Fruit fly (Drosophila melanogaster) whole organism, embryonic: ENCODE data around the gene SrpRbeta.

Experiments used
- Adf1 ChIP-seq: fragments of 200-800 bp; sonication (Bioruptor generic); IDR thresholded peaks from 2 replicates; pipeline ENCODE4 v1.3.6; 2022; ENCODE audit warnings: missing biosample characterization, missing genetic modification characterization
- B-H1 ChIP-seq: fragments of 200-800 bp; sonication (Bioruptor generic); IDR thresholded peaks from 3 replicates; pipeline ENCODE4 v1.3.6; 2022; ENCODE audit warnings: missing biosample characterization, missing genetic modification characterization
- BtbVII ChIP-seq: fragments of 200-800 bp; sonication (Bioruptor generic); optimal IDR thresholded peaks from 3 replicates; lab custom pipeline; 2017; ENCODE audit warnings: missing biosample characterization, mild to moderate bottlenecking, missing genetic modification characterization
- CG10431 ChIP-seq: fragments of 200-800 bp; sonication (Bioruptor generic); optimal IDR thresholded peaks from 3 replicates; lab custom pipeline; 2018; ENCODE audit warnings: missing biosample characterization, mild to moderate bottlenecking, missing genetic modification characterization
- CG11695 ChIP-seq: fragments of 200-800 bp; sonication (Bioruptor generic); IDR thresholded peaks from 3 replicates; pipeline ENCODE4 v1.3.6; 2022; ENCODE audit warnings: missing biosample characterization, missing genetic modification characterization
- CG12391 ChIP-seq: fragments of 200-800 bp; sonication (Bioruptor generic); optimal IDR thresholded peaks from 3 replicates; lab custom pipeline; 2018; ENCODE audit warnings: missing biosample characterization, mild to moderate bottlenecking, missing genetic modification characterization, moderate library complexity
- CG13296 ChIP-seq: fragments of 200-800 bp; sonication (Bioruptor generic); optimal IDR thresholded peaks from 3 replicates; lab custom pipeline; 2018; ENCODE audit warnings: missing biosample characterization, mild to moderate bottlenecking, missing genetic modification characterization
- CG14667 ChIP-seq: fragments of 200-800 bp; sonication (Bioruptor generic); IDR thresholded peaks from 2 replicates; pipeline ENCODE4 v1.3.6; 2022; ENCODE audit warnings: missing biosample characterization, missing genetic modification characterization
- CG14965 ChIP-seq: fragments of 200-800 bp; sonication (Bioruptor generic); optimal IDR thresholded peaks from 2 replicates; lab custom pipeline; 2016; ENCODE audit warnings: missing biosample characterization, missing genetic modification characterization, borderline replicate concordance
- CG17385 ChIP-seq: fragments of 200-800 bp; sonication (Bioruptor generic); optimal IDR thresholded peaks from 3 replicates; lab custom pipeline; 2018; ENCODE audit warnings: missing biosample characterization, mild to moderate bottlenecking, missing genetic modification characterization
- CG17612 ChIP-seq: fragments of 200-800 bp; sonication (Bioruptor generic); IDR thresholded peaks from 2 replicates; pipeline ENCODE4 v1.3.6; 2022; ENCODE audit warnings: missing biosample characterization, missing genetic modification characterization
- CG18011 ChIP-seq: fragments of 200-800 bp; sonication (Bioruptor generic); optimal IDR thresholded peaks from 2 replicates; lab custom pipeline; 2017; ENCODE audit warnings: missing biosample characterization, missing genetic modification characterization, mild to moderate bottlenecking, moderate library complexity, missing genotype
- CG3847 ChIP-seq: fragments of 200-800 bp; sonication (Bioruptor generic); IDR thresholded peaks from 2 replicates; pipeline ENCODE4 v1.3.6; 2022; ENCODE audit warnings: missing biosample characterization, missing genetic modification characterization
- CG4404 ChIP-seq: fragments of 200-800 bp; sonication (Bioruptor generic); IDR thresholded peaks from 2 replicates; pipeline ENCODE4 v1.3.6; 2022; ENCODE audit warnings: missing biosample characterization, missing genetic modification characterization
- CG4707 ChIP-seq: fragments of 200-800 bp; sonication (Bioruptor generic); optimal IDR thresholded peaks from 2 replicates; lab custom pipeline; 2018; ENCODE audit warnings: missing biosample characterization, mild to moderate bottlenecking, missing genetic modification characterization, moderate library complexity
- CG4820 ChIP-seq: fragments of 200-800 bp; sonication (Bioruptor generic); optimal IDR thresholded peaks from 3 replicates; lab custom pipeline; 2016; ENCODE audit warnings: missing biosample characterization, missing genetic modification characterization
- CG4854 ChIP-seq: fragments of 200-800 bp; sonication (Bioruptor generic); optimal IDR thresholded peaks from 2 replicates; lab custom pipeline; 2016; ENCODE audit warnings: missing biosample characterization, missing genetic modification characterization, inconsistent platforms
- CG8089 ChIP-seq: fragments of 200-800 bp; sonication (Bioruptor generic); optimal IDR thresholded peaks from 3 replicates; lab custom pipeline; 2016; ENCODE audit warnings: missing biosample characterization, missing genetic modification characterization
- CG8281 ChIP-seq: fragments of 200-800 bp; sonication (Bioruptor generic); optimal IDR thresholded peaks from 2 replicates; lab custom pipeline; 2018; ENCODE audit warnings: missing biosample characterization, mild to moderate bottlenecking, missing genetic modification characterization, moderate library complexity
- CG8290 ChIP-seq, 3 experiments: fragments of 200-800 bp; sonication (Bioruptor generic); optimal IDR thresholded peaks; 2 replicates each; lab custom pipeline; 2016 to 2019; ENCODE audit warnings: missing biosample characterization in 3 of 3, missing genetic modification characterization in 3 of 3, mild to moderate bottlenecking in 2 of 3, moderate library complexity in 1 of 3
- CG9817 ChIP-seq: fragments of 200-800 bp; sonication (Bioruptor generic); optimal IDR thresholded peaks from 2 replicates; lab custom pipeline; 2018; ENCODE audit warnings: missing biosample characterization, mild to moderate bottlenecking, missing genetic modification characterization, moderate library complexity
- Doc3 ChIP-seq: fragments of 200-800 bp; sonication (Bioruptor generic); IDR thresholded peaks from 3 replicates; pipeline ENCODE4 v1.3.6; 2022; ENCODE audit warnings: missing biosample characterization, missing genetic modification characterization; ENCODE audit not compliant: partially characterized antibody
- ERR ChIP-seq: fragments of 200-800 bp; sonication (Bioruptor generic); optimal IDR thresholded peaks from 2 replicates; lab custom pipeline; 2016; ENCODE audit warnings: missing biosample characterization, missing genetic modification characterization
- H15 ChIP-seq: fragments of 200-800 bp; sonication (Bioruptor generic); IDR thresholded peaks from 3 replicates; pipeline ENCODE4 v1.3.6; 2022; ENCODE audit warnings: missing biosample characterization, missing genetic modification characterization
- HmgZ ChIP-seq: fragments of 200-800 bp; sonication (Bioruptor generic); optimal IDR thresholded peaks from 2 replicates; lab custom pipeline; 2018; ENCODE audit warnings: missing biosample characterization, mild to moderate bottlenecking, missing genetic modification characterization
- Hr51 ChIP-seq, 2 experiments: fragments of 200-800 bp; sonication (Bioruptor generic); optimal IDR thresholded peaks; 2 replicates in 1 of 2; 3 replicates in 1 of 2; lab custom pipeline; 2016 to 2018; ENCODE audit warnings: missing biosample characterization in 2 of 2, missing genetic modification characterization in 2 of 2, mild to moderate bottlenecking in 1 of 2, moderate library complexity in 1 of 2
- Lpt ChIP-seq: fragments of >200 bp; optimal IDR thresholded peaks from 2 replicates; lab custom pipeline; 2018; ENCODE audit warnings: missing biosample characterization, missing genetic modification characterization
- Max ChIP-seq: fragments of 200-800 bp; sonication (Bioruptor generic); optimal IDR thresholded peaks from 2 replicates; lab custom pipeline; 2016; ENCODE audit warnings: missing biosample characterization, mild to moderate bottlenecking, missing genetic modification characterization
- Meics ChIP-seq: fragments of 200-800 bp; sonication (Bioruptor generic); optimal IDR thresholded peaks from 2 replicates; lab custom pipeline; 2017; ENCODE audit warnings: missing biosample characterization, mild to moderate bottlenecking, missing genetic modification characterization
- Myb ChIP-seq: fragments of 200-800 bp; sonication (Bioruptor generic); optimal IDR thresholded peaks from 2 replicates; lab custom pipeline; 2016; ENCODE audit warnings: missing biosample characterization, missing genetic modification characterization
- Rfx ChIP-seq: fragments of 200-800 bp; sonication (Bioruptor generic); IDR thresholded peaks from 2 replicates; pipeline ENCODE4 v1.3.6; 2022; ENCODE audit warnings: missing biosample characterization, missing genetic modification characterization
- Sox100B ChIP-seq: fragments of 200-800 bp; sonication (Bioruptor generic); optimal IDR thresholded peaks from 3 replicates; lab custom pipeline; 2018; ENCODE audit warnings: missing biosample characterization, mild to moderate bottlenecking, missing genetic modification characterization
- Usf ChIP-seq: fragments of 200-800 bp; sonication (Bioruptor generic); optimal IDR thresholded peaks from 2 replicates; lab custom pipeline; 2017; ENCODE audit warnings: missing genotype, missing biosample characterization, missing genetic modification characterization
- cas ChIP-seq: fragments of 200-800 bp; sonication (Bioruptor generic); IDR thresholded peaks from 2 replicates; pipeline ENCODE4 v1.3.6; 2022; ENCODE audit warnings: missing biosample characterization, missing genetic modification characterization
- fd3F ChIP-seq: fragments of 200-800 bp; sonication (Bioruptor generic); optimal IDR thresholded peaks from 2 replicates; lab custom pipeline; 2018; ENCODE audit warnings: missing biosample characterization, mild to moderate bottlenecking, missing genetic modification characterization, moderate library complexity
- fu2 ChIP-seq: fragments of 200-800 bp; sonication (Bioruptor generic); optimal IDR thresholded peaks from 2 replicates; lab custom pipeline; 2016; ENCODE audit warnings: missing biosample characterization, missing genetic modification characterization
- gcm ChIP-seq: fragments of 200-800 bp; sonication (Bioruptor generic); optimal IDR thresholded peaks from 2 replicates; lab custom pipeline; 2019; ENCODE audit warnings: missing biosample characterization, mild to moderate bottlenecking, missing genetic modification characterization, moderate library complexity
- gro ChIP-seq: fragments of 200-800 bp; sonication (Bioruptor generic); optimal IDR thresholded peaks from 2 replicates; lab custom pipeline; 2016; ENCODE audit warnings: missing biosample characterization, missing genetic modification characterization
- kni ChIP-seq: fragments of 200-800 bp; sonication (Bioruptor generic); optimal IDR thresholded peaks from 3 replicates; lab custom pipeline; 2017; ENCODE audit warnings: mild to moderate bottlenecking, missing biosample characterization, missing genetic modification reagents, missing genetic modification characterization
- lola ChIP-seq, 3 experiments: fragments of >200 bp in 2 of 3; fragments of 200-800 bp in 1 of 3; sonication (Bioruptor generic) in 1 of 3; optimal IDR thresholded peaks; 2 replicates each; lab custom pipeline; 2017 to 2019; ENCODE audit warnings: missing biosample characterization in 3 of 3, missing genetic modification characterization in 3 of 3, mild to moderate bottlenecking in 1 of 3, moderate library complexity in 1 of 3
- otp ChIP-seq: fragments of 200-800 bp; sonication (Bioruptor generic); IDR thresholded peaks from 3 replicates; pipeline ENCODE4, ENCODE4 v1.3.6; 2022; ENCODE audit warnings: missing biosample characterization, missing genetic modification characterization
- pita ChIP-seq: fragments of 200-800 bp; sonication (Bioruptor generic); optimal IDR thresholded peaks from 2 replicates; lab custom pipeline; 2017; ENCODE audit warnings: missing biosample characterization, mild to moderate bottlenecking, missing genetic modification characterization
- pum ChIP-seq: fragments of 200-800 bp; sonication (Bioruptor generic); optimal IDR thresholded peaks from 2 replicates; lab custom pipeline; 2016; ENCODE audit warnings: missing biosample characterization, missing genetic modification characterization
- ranshi ChIP-seq: fragments of 200-800 bp; sonication (Bioruptor generic); IDR thresholded peaks from 2 replicates; pipeline ENCODE4 v1.3.6; 2022; ENCODE audit warnings: missing biosample characterization, missing genetic modification characterization
- repo ChIP-seq: fragments of 200-800 bp; sonication (Bioruptor generic); optimal IDR thresholded peaks from 2 replicates; lab custom pipeline; 2016; ENCODE audit warnings: missing biosample characterization, missing genetic modification characterization
- unc-4 ChIP-seq: fragments of 200-800 bp; sonication (Bioruptor generic); IDR thresholded peaks from 2 replicates; pipeline ENCODE4 v1.3.6; 2022; ENCODE audit warnings: missing biosample characterization, missing genetic modification characterization; ENCODE audit not compliant: partially characterized antibody
- wor ChIP-seq: fragments of 200-800 bp; sonication (Bioruptor generic); IDR thresholded peaks from 2 replicates; pipeline ENCODE4 v1.3.6; 2022; ENCODE audit warnings: missing biosample characterization, missing genetic modification characterization

The SrpRbeta gene

dm6 chr3L:8691891-8692874, 27.8 kb downstream of the SrpRbeta start (continued):
- no peak for TF ChIP-seq CG10431
- TF ChIP-seq H15 = no peak
- no peak for TF ChIP-seq Max (GFP tag; lab: Kevin White, UChicago)
- peak in 1 of 2 experiments; percentile 76 for TF ChIP-seq Hr51 (GFP tag; optimal IDR thresholded peaks at IDR 0.05; lab: Kevin White, UChicago)
- TF ChIP-seq Adf1 = peak; percentile 55; the same call in 1 of the 2 replicates
- 0 out of 3 replicates have a peak, but pooled peaks have one; percentile 31 for TF ChIP-seq otp
- no peak for TF ChIP-seq fd3F (GFP tag; lab: Kevin White, UChicago)
- TF ChIP-seq CG4820 (GFP tag; lab: Kevin White, UChicago) = peak; percentile 33
- TF ChIP-seq Lpt (GFP tag; lab: Kevin White, UChicago) = no peak
- TF ChIP-seq CG18011 (GFP tag; lab: Kevin White, UChicago) = no peak
- TF ChIP-seq cas = no peak
- peak; percentile 25 for TF ChIP-seq CG9817
- peak; percentile 53 for TF ChIP-seq CG17385 (GFP tag; lab: Kevin White, UChicago)
- no peak for TF ChIP-seq CG8089 (GFP tag; lab: Kevin White, UChicago)
- TF ChIP-seq fu2 (GFP tag; lab: Kevin White, UChicago) = no peak
- TF ChIP-seq Myb (GFP tag; lab: Kevin White, UChicago) = no peak
- no peak for TF ChIP-seq ERR (GFP tag; lab: Kevin White, UChicago)
- no peak for TF ChIP-seq CG4707
- peak; percentile 67 for TF ChIP-seq Sox100B (GFP tag; lab: Kevin White, UChicago)
- TF ChIP-seq Usf (GFP tag; lab: Kevin White, UChicago) = peak; percentile 36
- no peak for TF ChIP-seq CG17612 (GFP tag; lab: Robert Waterston, UW)
- no peak for TF ChIP-seq repo
- peak; percentile 11; the same call in 1 of the 2 replicates for TF ChIP-seq Rfx
- TF ChIP-seq lola (GFP tag; optimal IDR thresholded peaks at IDR 0.05; lab: Kevin White, UChicago) = peak in 1 of 3 experiments; percentile 71
- TF ChIP-seq pita (GFP tag; lab: Kevin White, UChicago) = no peak
- TF ChIP-seq gro (GFP tag; lab: Kevin White, UChicago) = no peak
- TF ChIP-seq BtbVII (GFP tag; lab: Kevin White, UChicago) = no peak
- TF ChIP-seq CG14667 = no peak
- TF ChIP-seq kni (GFP tag; lab: Kevin White, UChicago) = no peak
- TF ChIP-seq CG13296 = no peak
- no peak for TF ChIP-seq CG4404 (GFP tag; lab: Robert Waterston, UW)
- no peak for TF ChIP-seq CG14965
- peak; percentile 66 for TF ChIP-seq CG12391 (tag; lab: Kevin White, UChicago)
- peak; percentile 70 for TF ChIP-seq Meics (GFP tag; lab: Kevin White, UChicago)
- no peak for TF ChIP-seq B-H1
- TF ChIP-seq CG4854 = no peak
- TF ChIP-seq CG8281 (tag; lab: Kevin White, UChicago) = no peak
- TF ChIP-seq pum (GFP tag; lab: Kevin White, UChicago) = no peak
- no peak for TF ChIP-seq Doc3
- no peak for TF ChIP-seq unc-4 (GFP tag; lab: Robert Waterston, UW)
- peak; percentile 55 for TF ChIP-seq gcm (GFP tag; lab: Kevin White, UChicago)
- 0 out of 2 replicates have a peak, but pooled peaks have one; percentile 21 for TF ChIP-seq ranshi (GFP tag; lab: Robert Waterston, UW)
- no peak; the same call in 1 of the 2 replicates for TF ChIP-seq CG3847 (GFP tag; lab: Robert Waterston, UW)
- TF ChIP-seq HmgZ = peak; percentile 15
- no peak for TF ChIP-seq CG11695 (GFP tag; lab: Robert Waterston, UW)
- TF ChIP-seq CG8290 (GFP tag; optimal IDR thresholded peaks at IDR 0.05; lab: Kevin White, UChicago) = no peak
- TF ChIP-seq CG8290 (tag; optimal IDR thresholded peaks at IDR 0.05; lab: Kevin White, UChicago) = peak in 1 of 2 experiments; percentile 52
- TF ChIP-seq wor (GFP tag; lab: Robert Waterston, UW) = no peak
